Fruit fly (Drosophila melanogaster) whole organism, embryonic: Measurements from ENCODE around the gene CG43813.

Source experiments
- Asciz ChIP-seq: fragments of 200-800 bp; sonication (Bioruptor generic); optimal IDR thresholded peaks from 2 replicates; lab custom pipeline; 2017; ENCODE audit warnings: missing biosample characterization, mild to moderate bottlenecking, missing genetic modification characterization, missing genetic modification reagents
- C15 ChIP-seq: fragments of 200-800 bp; sonication (Bioruptor generic); IDR thresholded peaks from 3 replicates; pipeline ENCODE4 v1.3.6; 2022; ENCODE audit warnings: missing biosample characterization, missing genetic modification characterization
- CG10979 ChIP-seq: fragments of 200-800 bp; sonication (Bioruptor generic); optimal IDR thresholded peaks from 2 replicates; lab custom pipeline; 2018; ENCODE audit warnings: missing biosample characterization, mild to moderate bottlenecking, missing genetic modification characterization, moderate library complexity
- CG13287 ChIP-seq: fragments of 200-800 bp; sonication (Bioruptor generic); IDR thresholded peaks from 2 replicates; pipeline ENCODE4 v1.3.6; 2022; ENCODE audit warnings: missing biosample characterization, missing genetic modification characterization; ENCODE audit not compliant: partially characterized antibody
- CG15696 ChIP-seq: fragments of 200-800 bp; sonication (Bioruptor generic); optimal IDR thresholded peaks from 2 replicates; lab custom pipeline; 2019; ENCODE audit warnings: missing biosample characterization, mild to moderate bottlenecking, missing genetic modification characterization, moderate library complexity
- CG17186 ChIP-seq: fragments of 200-800 bp; sonication (Bioruptor generic); optimal IDR thresholded peaks from 3 replicates; lab custom pipeline; 2017; ENCODE audit warnings: missing biosample characterization, missing genetic modification reagents, missing genetic modification characterization
- CG2129 ChIP-seq: fragments of 200-800 bp; sonication (Bioruptor generic); IDR thresholded peaks from 2 replicates; pipeline ENCODE4 v1.3.6; 2022; ENCODE audit warnings: missing biosample characterization, missing genetic modification characterization; ENCODE audit not compliant: partially characterized antibody
- CG32772 ChIP-seq: fragments of 200-800 bp; sonication (Bioruptor generic); IDR thresholded peaks from 2 replicates; pipeline ENCODE4 v1.3.6; 2022; ENCODE audit warnings: missing biosample characterization, missing genetic modification characterization
- CG3281 ChIP-seq: fragments of 200-800 bp; sonication (Bioruptor generic); optimal IDR thresholded peaks from 3 replicates; lab custom pipeline; 2017; ENCODE audit warnings: missing biosample characterization, mild to moderate bottlenecking, missing genetic modification characterization
- CG33213 ChIP-seq: fragments of 200-800 bp; sonication (Bioruptor generic); optimal IDR thresholded peaks from 3 replicates; lab custom pipeline; 2016; ENCODE audit warnings: missing biosample characterization, missing genetic modification characterization
- CG3838 ChIP-seq: fragments of 200-800 bp; sonication (Bioruptor generic); optimal IDR thresholded peaks from 3 replicates; lab custom pipeline; 2016; ENCODE audit warnings: missing biosample characterization, missing genetic modification characterization
- CG6254 ChIP-seq: fragments of 200-800 bp; sonication (Bioruptor generic); optimal IDR thresholded peaks from 3 replicates; lab custom pipeline; 2017; ENCODE audit warnings: mild to moderate bottlenecking, missing biosample characterization, missing genetic modification reagents, missing genetic modification characterization
- CG6765 ChIP-seq: fragments of 200-800 bp; sonication (Bioruptor generic); optimal IDR thresholded peaks from 3 replicates; lab custom pipeline; 2017; ENCODE audit warnings: missing biosample characterization, mild to moderate bottlenecking, missing genetic modification characterization
- CG7372 ChIP-seq: fragments of 200-800 bp; sonication (Bioruptor generic); IDR thresholded peaks from 2 replicates; pipeline ENCODE4 v1.3.6; 2022; ENCODE audit warnings: missing biosample characterization, missing genetic modification characterization
- CG7987 ChIP-seq: fragments of 200-800 bp; sonication (Bioruptor generic); optimal IDR thresholded peaks from 2 replicates; lab custom pipeline; 2018; ENCODE audit warnings: missing biosample characterization, mild to moderate bottlenecking, missing genetic modification characterization, moderate library complexity
- CG9876 ChIP-seq: fragments of 200-800 bp; sonication (Bioruptor generic); optimal IDR thresholded peaks from 2 replicates; lab custom pipeline; 2016; ENCODE audit warnings: missing biosample characterization, missing genetic modification characterization
- CG9932 ChIP-seq: fragments of 200-800 bp; sonication (Bioruptor generic); IDR thresholded peaks from 2 replicates; pipeline ENCODE4 v1.3.6; 2022; ENCODE audit warnings: missing biosample characterization, missing genetic modification characterization
- D19A ChIP-seq: fragments of 200-800 bp; optimal IDR thresholded peaks from 3 replicates; lab custom pipeline; 2019; ENCODE audit warnings: missing biosample characterization, mild to moderate bottlenecking, missing genetic modification characterization, moderate library complexity
- Dfd ChIP-seq, 2 experiments: fragments of >200 bp; optimal IDR thresholded peaks; 2 replicates each; lab custom pipeline; 2017; ENCODE audit warnings: missing biosample characterization in 2 of 2, missing genetic modification characterization in 2 of 2
- ERR ChIP-seq: fragments of 200-800 bp; sonication (Bioruptor generic); optimal IDR thresholded peaks from 2 replicates; lab custom pipeline; 2016; ENCODE audit warnings: missing biosample characterization, missing genetic modification characterization
- Ets65A ChIP-seq: fragments of 200-800 bp; sonication (Bioruptor generic); peaks from one replicate; lab custom pipeline; 2016; ENCODE audit warnings: missing biosample characterization, missing genetic modification characterization
- Fer1 ChIP-seq: fragments of 200-800 bp; sonication (Bioruptor generic); optimal IDR thresholded peaks from 2 replicates; lab custom pipeline; 2017; ENCODE audit warnings: missing biosample characterization, mild to moderate bottlenecking, missing genetic modification characterization
- Hey ChIP-seq: fragments of 200-800 bp; sonication (Bioruptor generic); optimal IDR thresholded peaks from 3 replicates; lab custom pipeline; 2018; ENCODE audit warnings: missing biosample characterization, mild to moderate bottlenecking, missing genetic modification characterization
- HmgD ChIP-seq: fragments of 200-800 bp; sonication (Bioruptor generic); optimal IDR thresholded peaks from 3 replicates; lab custom pipeline; 2016; ENCODE audit warnings: missing biosample characterization, missing genetic modification characterization
- Hr39 ChIP-seq: fragments of >200 bp; optimal IDR thresholded peaks from 2 replicates; lab custom pipeline; 2017
- Lhr ChIP-seq: fragments of 200-800 bp; sonication (Bioruptor generic); optimal IDR thresholded peaks from 3 replicates; lab custom pipeline; 2017; ENCODE audit warnings: mild to moderate bottlenecking, missing biosample characterization, missing genetic modification reagents, missing genetic modification characterization
- Mad ChIP-seq: fragments of 200-800 bp; sonication (Bioruptor generic); optimal IDR thresholded peaks from 2 replicates; lab custom pipeline; 2016; ENCODE audit warnings: missing biosample characterization, missing genetic modification characterization
- Nf-YB ChIP-seq: fragments of 200-800 bp; sonication (Bioruptor generic); optimal IDR thresholded peaks from 3 replicates; lab custom pipeline; 2019; ENCODE audit warnings: missing biosample characterization, mild to moderate bottlenecking, missing genetic modification characterization, moderate library complexity
- NfI ChIP-seq: fragments of 200-800 bp; sonication (Bioruptor generic); optimal IDR thresholded peaks from 3 replicates; lab custom pipeline; 2018; ENCODE audit warnings: missing biosample characterization, mild to moderate bottlenecking, missing genetic modification characterization, moderate library complexity
- Oli ChIP-seq: fragments of 200-800 bp; sonication (Bioruptor generic); optimal IDR thresholded peaks from 2 replicates; lab custom pipeline; 2018; ENCODE audit warnings: missing biosample characterization, mild to moderate bottlenecking, missing genetic modification characterization, moderate library complexity
- bigmax ChIP-seq: fragments of 200-800 bp; sonication (Bioruptor generic); optimal IDR thresholded peaks from 2 replicates; lab custom pipeline; 2018; ENCODE audit warnings: missing biosample characterization, mild to moderate bottlenecking, missing genetic modification characterization
- dpn ChIP-seq, 2 experiments: fragments of 200-800 bp; sonication (Bioruptor generic); optimal IDR thresholded peaks; 3 replicates each; lab custom pipeline; 2016; ENCODE audit warnings: missing biosample characterization in 2 of 2, missing genetic modification characterization in 2 of 2
- fu2 ChIP-seq: fragments of 200-800 bp; sonication (Bioruptor generic); optimal IDR thresholded peaks from 2 replicates; lab custom pipeline; 2016; ENCODE audit warnings: missing biosample characterization, missing genetic modification characterization
- gcm ChIP-seq: fragments of 200-800 bp; sonication (Bioruptor generic); optimal IDR thresholded peaks from 2 replicates; lab custom pipeline; 2019; ENCODE audit warnings: missing biosample characterization, mild to moderate bottlenecking, missing genetic modification characterization, moderate library complexity
- gem ChIP-seq: fragments of 200-800 bp; sonication (Bioruptor generic); optimal IDR thresholded peaks from 2 replicates; lab custom pipeline; 2019; ENCODE audit warnings: missing biosample characterization, mild to moderate bottlenecking, missing genetic modification characterization, moderate library complexity
- ham ChIP-seq: fragments of 200-800 bp; sonication (Bioruptor generic); IDR thresholded peaks from 2 replicates; pipeline ENCODE4 v1.3.6; 2022; ENCODE audit warnings: missing biosample characterization, missing genetic modification characterization
- klu ChIP-seq: fragments of 200-800 bp; sonication (Bioruptor generic); IDR thresholded peaks from 2 replicates; pipeline ENCODE4 v1.3.6; 2022; ENCODE audit warnings: missing biosample characterization, missing genetic modification characterization
- mld ChIP-seq: fragments of 200-800 bp; sonication (Bioruptor generic); IDR thresholded peaks from 3 replicates; pipeline ENCODE4 v1.3.6; 2022; ENCODE audit warnings: missing biosample characterization, missing genetic modification characterization; ENCODE audit not compliant: partially characterized antibody
- onecut ChIP-seq: fragments of 200-800 bp; sonication (Bioruptor generic); IDR thresholded peaks from 2 replicates; pipeline ENCODE4 v1.3.6; 2022; ENCODE audit warnings: missing biosample characterization, missing genetic modification characterization
- pros ChIP-seq: fragments of 200-800 bp; sonication (Bioruptor generic); optimal IDR thresholded peaks from 3 replicates; lab custom pipeline; 2019; ENCODE audit warnings: missing biosample characterization, mild to moderate bottlenecking, missing genetic modification characterization, moderate library complexity
- pum ChIP-seq: fragments of 200-800 bp; sonication (Bioruptor generic); optimal IDR thresholded peaks from 2 replicates; lab custom pipeline; 2016; ENCODE audit warnings: missing biosample characterization, missing genetic modification characterization
- run ChIP-seq: fragments of 200-800 bp; sonication (Bioruptor generic); optimal IDR thresholded peaks from 3 replicates; lab custom pipeline; 2018; ENCODE audit warnings: missing biosample characterization, mild to moderate bottlenecking, missing genetic modification characterization
- sc ChIP-seq, 3 experiments: fragments of >200 bp in 2 of 3; fragments of 200-800 bp in 1 of 3; sonication (Bioruptor generic) in 1 of 3; optimal IDR thresholded peaks; 2 replicates in 2 of 3; 3 replicates in 1 of 3; lab custom pipeline; 2017; ENCODE audit warnings: mild to moderate bottlenecking in 1 of 3, missing biosample characterization in 1 of 3, missing genetic modification characterization in 1 of 3, missing genetic modification reagents in 1 of 3
- sisA ChIP-seq: fragments of 200-800 bp; sonication (Bioruptor generic); IDR thresholded peaks from 2 replicates; pipeline ENCODE4 v1.3.6; 2022; ENCODE audit warnings: missing biosample characterization, missing genetic modification characterization
- sob ChIP-seq: fragments of 200-800 bp; sonication (Bioruptor generic); IDR thresholded peaks from 2 replicates; pipeline ENCODE4 v1.3.6; 2022; ENCODE audit warnings: missing biosample characterization, missing genetic modification characterization
- stwl ChIP-seq: fragments of 200-800 bp; sonication (Bioruptor generic); optimal IDR thresholded peaks from 3 replicates; lab custom pipeline; 2018; ENCODE audit warnings: missing biosample characterization, mild to moderate bottlenecking, missing genetic modification characterization, moderate library complexity
- sug ChIP-seq: fragments of 200-800 bp; optimal IDR thresholded peaks from 2 replicates; lab custom pipeline; 2019; ENCODE audit warnings: missing biosample characterization, mild to moderate bottlenecking, missing genetic modification characterization, moderate library complexity
- tio ChIP-seq: fragments of 200-800 bp; sonication (Bioruptor generic); optimal IDR thresholded peaks from 2 replicates; lab custom pipeline; 2017; ENCODE audit warnings: missing biosample characterization, missing genetic modification characterization, inconsistent platforms
- trh ChIP-seq: fragments of 200-800 bp; sonication (Bioruptor generic); optimal IDR thresholded peaks from 2 replicates; lab custom pipeline; 2016; ENCODE audit warnings: missing biosample characterization, missing genetic modification characterization
- twi ChIP-seq: fragments of 200-800 bp; optimal IDR thresholded peaks from 2 replicates; lab custom pipeline; 2019; ENCODE audit warnings: missing biosample characterization, mild to moderate bottlenecking, missing genetic modification characterization, moderate library complexity
- wdn ChIP-seq: fragments of 200-800 bp; sonication (Bioruptor generic); IDR thresholded peaks from 2 replicates; pipeline ENCODE4 v1.3.6; 2022; ENCODE audit warnings: missing biosample characterization, missing genetic modification characterization

The CG43813 gene

DNA sequence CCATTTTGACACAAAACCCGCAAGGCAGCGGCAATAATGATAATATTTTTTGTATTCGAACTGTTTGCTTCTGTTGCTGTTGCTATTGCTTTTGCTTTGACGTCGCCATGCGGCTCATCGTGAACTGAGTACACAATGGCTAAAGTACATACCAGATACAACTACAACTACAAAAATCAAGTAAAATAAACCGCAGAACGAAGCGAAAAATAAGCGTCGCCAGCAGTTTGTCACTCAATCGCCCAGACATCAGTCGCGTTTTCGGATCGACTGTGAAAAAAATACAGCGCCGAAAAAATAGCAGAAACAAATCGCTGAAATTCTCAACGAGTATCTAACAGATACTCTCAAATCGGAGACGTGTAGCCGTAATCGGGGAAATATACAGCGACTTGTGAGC, 25.5 kb upstream of the CG43813 start (continued):
- TF ChIP-seq D19A (tag; lab: Kevin White, UChicago) (no peak), Lhr (GFP tag; lab: Kevin White, UChicago) (no peak), CG9932 (peak; percentile 51), CG9876 (GFP tag; lab: Kevin White, UChicago) (no peak), Nf-YB (no peak), run (tag; lab: Kevin White, UChicago) (no peak), pum (GFP tag; lab: Kevin White, UChicago) (no peak), CG33213 (peak; percentile 1), ham (GFP tag; lab: Robert Waterston, UW) (no peak), NfI (GFP tag; lab: Kevin White, UChicago) (no peak), trh (GFP tag; lab: Kevin White, UChicago) (no peak), CG13287 (GFP tag; lab: Robert Waterston, UW) (no peak), CG17186 (GFP tag; lab: Kevin White, UChicago) (no peak), sc (optimal IDR thresholded peaks at IDR 0.05; lab: Kevin White, UChicago) (no peak), sc (GFP tag; optimal IDR thresholded peaks at IDR 0.05; lab: Kevin White, UChicago) (no peak), gcm (GFP tag; lab: Kevin White, UChicago) (no peak), sisA (GFP tag; lab: Robert Waterston, UW) (no peak), Mad (GFP tag; lab: Kevin White, UChicago) (no peak), wdn (GFP tag; lab: Robert Waterston, UW) (0 out of 2 replicates have a peak, but pooled peaks have one; percentile 25), CG3838 (GFP tag; lab: Kevin White, UChicago) (no peak), CG6254 (no peak), Asciz (peak; percentile 1), fu2 (GFP tag; lab: Kevin White, UChicago) (no peak), tio (no peak), dpn (GFP tag; optimal IDR thresholded peaks at IDR 0.05; lab: Kevin White, UChicago) (peak in 1 of 2 experiments; percentile 6), CG2129 (GFP tag; lab: Robert Waterston, UW) (no peak), klu (GFP tag; lab: Robert Waterston, UW) (0 out of 2 replicates have a peak, but pooled peaks have one; percentile 11), pros (no peak), onecut (peak; percentile 12; the same call in 1 of the 2 replicates), gem (tag; lab: Kevin White, UChicago) (peak; percentile 29), CG10979 (tag; lab: Kevin White, UChicago) (no peak), Hr39 (no peak), C15 (GFP tag; lab: Robert Waterston, UW) (no peak), CG3281 (GFP tag; lab: Kevin White, UChicago) (peak; percentile 37), ERR (GFP tag; lab: Kevin White, UChicago) (no peak), sug (tag; lab: Kevin White, UChicago) (peak; percentile 27), CG7372 (GFP tag; lab: Robert Waterston, UW) (no peak), Ets65A (GFP tag; lab: Kevin White, UChicago) (no peak), HmgD (GFP tag; lab: Kevin White, UChicago) (no peak), Oli (no peak), mld (no peak), bigmax (GFP tag; lab: Kevin White, UChicago) (no peak), CG6765 (GFP tag; lab: Kevin White, UChicago) (peak; percentile 5), Hey (peak; percentile 36), Fer1 (GFP tag; lab: Kevin White, UChicago) (peak; percentile 44), stwl (tag; lab: Kevin White, UChicago) (no peak), CG15696 (tag; lab: Kevin White, UChicago) (no peak), CG32772 (GFP tag; lab: Robert Waterston, UW) (no peak), Dfd (GFP tag; optimal IDR thresholded peaks at IDR 0.05; lab: Kevin White, UChicago) (no peak), sob (GFP tag; lab: Robert Waterston, UW) (peak; percentile 54; the same call in 1 of the 2 replicates), CG7987 (peak; percentile 58), twi (tag; lab: Kevin White, UChicago) (no peak)
